Worm (Caenorhabditis elegans): ENCODE measurements around the gene K07F5.15.
A peak's percentile ranks its signal among the peaks of the same experiment; 100 is the strongest.

Gene K07F5.15

DNA sequence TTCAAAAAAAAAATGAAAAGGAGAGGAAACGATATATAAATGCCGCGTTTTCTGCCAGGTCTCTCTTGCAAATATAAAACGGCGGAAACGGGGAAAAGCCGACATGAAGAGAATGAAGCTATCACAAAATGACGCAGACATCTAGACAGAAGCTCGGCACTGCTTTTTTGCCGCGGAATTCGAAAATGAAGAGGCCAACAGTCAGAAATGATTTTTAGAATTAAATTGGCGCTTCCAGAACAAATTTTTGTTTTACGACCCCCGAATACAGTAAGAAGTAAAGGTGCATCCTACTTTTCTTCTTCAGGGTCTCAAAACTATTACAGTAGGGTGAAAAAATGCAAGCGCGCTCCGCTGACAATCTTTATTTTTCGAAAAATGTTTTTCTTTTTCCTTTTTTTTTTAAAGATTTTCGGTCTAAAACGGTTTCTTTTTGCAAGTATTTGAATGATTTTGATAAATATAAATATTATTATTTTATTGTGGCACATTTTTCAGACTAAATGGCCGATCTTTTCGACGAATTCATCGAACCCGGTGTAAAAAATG, 39.6 kb upstream of the K07F5.15 start, which contains the start of gene mtr-4:
mtr-4 (plus strand) TSS at position 499 of the 549 bp plus-strand sequence.
- TF ChIP-seq lin-15B (tag; optimal IDR thresholded peaks at IDR 0.05) = no peak
- no peak for TF ChIP-seq nhr-237 (tag; optimal IDR thresholded peaks at IDR 0.05)
- peak; percentile 27 for TF ChIP-seq pqm-1 (tag; optimal IDR thresholded peaks at IDR 0.05)
- TF ChIP-seq F44E2.7 (GFP tag; IDR thresholded peaks at IDR 0.05) = no peak
- TF ChIP-seq zip-11 (GFP tag; IDR thresholded peaks at IDR 0.05) = no peak
- TF ChIP-seq Y48G9A.11 (GFP tag; IDR thresholded peaks at IDR 0.05) = no peak
- TF ChIP-seq lin-39 (tag; optimal IDR thresholded peaks at IDR 0.05) = no peak
- no peak for TF ChIP-seq R02D3.7 (tag; optimal IDR thresholded peaks at IDR 0.05)
- TF ChIP-seq daf-8 (GFP tag; IDR thresholded peaks at IDR 0.05) = no peak
- TF ChIP-seq nhr-41 (GFP tag; IDR thresholded peaks at IDR 0.05) = no peak
- peak; percentile 5 for TF ChIP-seq F49E8.2 (tag; optimal IDR thresholded peaks at IDR 0.05; ENCODE audit: borderline replicate concordance)
- TF ChIP-seq mdl-1 (tag; optimal IDR thresholded peaks at IDR 0.05) = peak in 1 of 2 experiments; percentile 17
- TF ChIP-seq spr-3 (GFP tag; optimal IDR thresholded peaks at IDR 0.05) = no peak
- no peak; the same call in 1 of the 2 replicates for TF ChIP-seq lin-1 (GFP tag; IDR thresholded peaks at IDR 0.05)
- peak; percentile 95 for TF ChIP-seq lin-38 (GFP tag; IDR thresholded peaks at IDR 0.05)
- peak; percentile 8 for TF ChIP-seq unc-130 (GFP tag; optimal IDR thresholded peaks at IDR 0.05)
- TF ChIP-seq snpc-1.2 (GFP tag; IDR thresholded peaks at IDR 0.05) = peak; percentile 80
- peak; percentile 8 for TF ChIP-seq mes-2 (tag; optimal IDR thresholded peaks at IDR 0.05; ENCODE audit: poor library complexity, severe bottlenecking)
- TF ChIP-seq nhr-28 (tag; optimal IDR thresholded peaks at IDR 0.05) = peak; percentile 3
- no peak for TF ChIP-seq madf-9 (GFP tag; conservative IDR thresholded peaks at IDR 0.05)
- TF ChIP-seq tra-1 (GFP tag; IDR thresholded peaks at IDR 0.05) = 0 out of 2 replicates have a peak, but pooled peaks have one; percentile 53
- TF ChIP-seq dpl-1 (GFP tag; optimal IDR thresholded peaks at IDR 0.05) = peak; percentile 71

DNA sequence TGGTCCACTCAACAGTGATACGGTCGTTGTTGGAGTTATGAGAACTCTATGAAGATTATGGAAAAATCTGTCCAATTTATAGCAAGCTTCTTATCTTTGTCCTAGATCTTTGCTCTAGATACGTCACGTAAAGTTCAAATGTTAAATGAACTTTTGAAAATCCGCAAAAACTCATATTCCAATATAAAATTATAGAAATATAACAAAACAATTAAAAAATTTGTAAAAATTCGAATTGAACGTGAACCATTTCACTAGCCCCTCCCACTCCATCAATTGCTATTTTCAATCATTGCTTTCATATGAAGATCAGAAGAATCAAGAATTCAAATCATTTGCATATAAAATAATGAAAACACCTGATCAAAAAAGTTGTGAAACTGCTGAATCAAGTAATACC, 32.3 kb upstream of the K07F5.15 start, which contains the start of gene kin-21:
kin-21 (plus strand) TSS at position 301 of the 400 bp plus-strand sequence.
- TF ChIP-seq php-3 (GFP tag; IDR thresholded peaks at IDR 0.05) (no peak), Y5F2A.4 (GFP tag; optimal IDR thresholded peaks at IDR 0.05) (no peak), lin-39 (tag; optimal IDR thresholded peaks at IDR 0.05) (no peak), zip-11 (GFP tag; IDR thresholded peaks at IDR 0.05) (no peak), mep-1 (tag; optimal IDR thresholded peaks at IDR 0.05) (no peak), unc-62 (GFP tag; optimal IDR thresholded peaks at IDR 0.05 in 1 of 2) (no peak), unc-62 (tag; optimal IDR thresholded peaks at IDR 0.05) (no peak), Y105C5A.15 (GFP tag; IDR thresholded peaks at IDR 0.05) (no peak), ceh-44 (GFP tag; IDR thresholded peaks at IDR 0.05) (no peak), mdl-1 (tag; optimal IDR thresholded peaks at IDR 0.05) (no peak), spr-3 (GFP tag; optimal IDR thresholded peaks at IDR 0.05) (no peak), daf-12 (tag; optimal IDR thresholded peaks at IDR 0.05) (no peak), Y75B8A.6 (GFP tag; IDR thresholded peaks at IDR 0.05) (no peak)

DNA sequence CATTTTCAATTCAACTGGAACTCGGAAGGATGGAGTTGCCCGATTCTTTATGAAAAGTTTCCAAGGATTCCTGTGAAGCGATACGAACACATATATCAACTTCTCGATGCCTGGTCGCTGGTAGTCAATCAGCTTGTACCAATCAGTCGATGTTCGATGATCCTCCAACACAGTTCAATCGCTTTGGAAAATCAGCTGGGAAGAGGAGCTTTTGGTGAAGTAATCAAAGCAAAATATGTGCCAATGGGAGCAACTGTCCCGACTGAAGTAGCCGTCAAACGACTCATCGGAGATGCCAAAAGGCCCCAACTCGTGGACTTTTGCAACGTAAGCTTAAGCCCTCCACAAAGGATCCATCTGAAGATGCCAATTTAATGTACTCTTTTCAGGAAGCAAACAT, 31.5 kb upstream of the K07F5.15 start:
- TF ChIP-seq aha-1 (tag) = peak; percentile 95
- no peak for TF ChIP-seq F44E2.7 (GFP tag; IDR thresholded peaks at IDR 0.05)

DNA sequence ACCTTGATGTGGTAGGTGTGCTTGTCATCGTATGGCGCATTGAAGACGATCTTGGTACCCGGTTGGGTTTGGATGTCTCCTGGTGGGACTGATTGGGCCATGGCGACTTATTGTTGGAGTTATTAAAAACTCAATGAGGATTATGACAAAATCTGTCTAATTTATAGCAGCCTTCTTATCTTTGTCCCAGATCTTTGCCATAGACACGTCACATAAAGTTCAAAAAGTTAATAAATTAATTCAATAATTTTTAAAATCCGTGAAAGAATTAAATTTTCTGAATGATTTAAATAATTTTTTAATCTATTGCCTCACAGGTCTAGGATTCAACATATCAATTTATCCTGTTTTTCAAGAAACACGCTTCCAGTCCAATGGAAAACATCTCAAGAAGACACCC, 28.6 kb upstream of the K07F5.15 start, which contains the start of gene msp-81:
msp-81 (minus strand) TSS at position 101 of the 400 bp plus-strand sequence.
- TF ChIP-seq nhr-6 (tag; optimal IDR thresholded peaks at IDR 0.05) (no peak), arid-1 (GFP tag; conservative IDR thresholded peaks at IDR 0.05) (no peak), daf-12 (tag; optimal IDR thresholded peaks at IDR 0.05) (no peak), lin-1 (GFP tag; IDR thresholded peaks at IDR 0.05) (no peak), F26F4.8 (GFP tag; conservative IDR thresholded peaks at IDR 0.05) (no peak), spr-1 (tag; optimal IDR thresholded peaks at IDR 0.05) (no peak), lin-29 (GFP tag; IDR thresholded peaks at IDR 0.05) (no peak), lin-38 (GFP tag; IDR thresholded peaks at IDR 0.05) (no peak), Y75B8A.6 (GFP tag; IDR thresholded peaks at IDR 0.05) (no peak), lin-13 (GFP tag; optimal IDR thresholded peaks at IDR 0.05) (no peak), dve-1 (tag; optimal IDR thresholded peaks at IDR 0.05; ENCODE audit: insufficient read depth) (no peak), lir-3 (tag; optimal IDR thresholded peaks at IDR 0.05) (no peak), dmd-8 (GFP tag; IDR thresholded peaks at IDR 0.05) (no peak), mdt-29 (GFP tag; IDR thresholded peaks at IDR 0.05) (no peak), nhr-102 (tag; optimal IDR thresholded peaks at IDR 0.05) (no peak), mep-1 (tag; optimal IDR thresholded peaks at IDR 0.05) (no peak), hmg-1.1 (GFP tag; IDR thresholded peaks at IDR 0.05) (no peak), ceh-44 (GFP tag; IDR thresholded peaks at IDR 0.05) (no peak), nhr-11 (tag; optimal IDR thresholded peaks at IDR 0.05) (no peak)
